Fruit fly (Drosophila melanogaster): Measurements from ENCODE around the gene Drgx.

Drgx gene

dm6 chr2L:3662307-3662795 lies at the start of gene Drgx:
Gene Drgx (plus strand): TSS chr2L:3662745.
- TF ChIP-seq cnc (optimal IDR thresholded peaks at IDR 0.05) (no peak), CG33017 (tag; optimal IDR thresholded peaks at IDR 0.05) (no peak), CG14711 (tag; optimal IDR thresholded peaks at IDR 0.05) (no peak), CG12768 (GFP tag; optimal IDR thresholded peaks at IDR 0.05) (no peak), Mnt (GFP tag; optimal IDR thresholded peaks at IDR 0.05) (no peak), Clk (GFP tag; optimal IDR thresholded peaks at IDR 0.05) (no peak), CG7101 (tag; optimal IDR thresholded peaks at IDR 0.05) (no peak), ovo (GFP tag; optimal IDR thresholded peaks at IDR 0.05) (peak; percentile 46), Crg-1 (GFP tag; optimal IDR thresholded peaks at IDR 0.05) (no peak), pad (GFP tag; optimal IDR thresholded peaks at IDR 0.05) (peak; percentile 97)

DNA sequence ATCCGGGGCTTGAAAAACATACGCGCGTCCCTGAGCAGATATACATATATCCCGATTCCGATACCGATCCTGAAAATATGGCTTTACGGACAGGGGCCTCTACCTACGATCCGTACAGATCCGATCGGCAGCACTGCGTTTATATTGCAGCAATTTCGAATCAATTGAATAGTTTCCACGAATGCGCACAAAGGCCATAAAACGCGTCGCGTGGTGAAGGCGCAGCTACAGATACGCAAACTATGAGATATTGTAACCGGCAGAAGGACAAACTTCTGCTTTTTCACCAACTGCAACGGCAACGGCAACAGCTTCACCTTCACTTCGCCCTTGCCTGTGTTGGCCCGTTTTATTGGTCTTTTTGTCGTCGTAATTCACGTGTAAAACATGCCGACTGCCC lies 47.4 kb upstream of the Drgx start:
- no peak for TF ChIP-seq Hr96 (GFP tag; optimal IDR thresholded peaks at IDR 0.05)
- TF ChIP-seq Crg-1 (GFP tag; optimal IDR thresholded peaks at IDR 0.05): no peak
- TF ChIP-seq CG14711 (tag; optimal IDR thresholded peaks at IDR 0.05): no peak
- no peak for TF ChIP-seq CG12768 (GFP tag; optimal IDR thresholded peaks at IDR 0.05)
- TF ChIP-seq CG11617 (GFP tag; optimal IDR thresholded peaks at IDR 0.05): no peak
- TF ChIP-seq toe (GFP tag; optimal IDR thresholded peaks at IDR 0.05): no peak
- no peak for TF ChIP-seq cic (GFP tag; optimal IDR thresholded peaks at IDR 0.05)
- TF ChIP-seq tj (GFP tag; optimal IDR thresholded peaks at IDR 0.05): no peak
- TF ChIP-seq CG5204 (GFP tag; optimal IDR thresholded peaks at IDR 0.05): no peak
- no peak for TF ChIP-seq Mnt (GFP tag; optimal IDR thresholded peaks at IDR 0.05)
- TF ChIP-seq cnc (optimal IDR thresholded peaks at IDR 0.05): no peak
- TF ChIP-seq Clk (GFP tag; optimal IDR thresholded peaks at IDR 0.05): no peak
- TF ChIP-seq pad (GFP tag; optimal IDR thresholded peaks at IDR 0.05): no peak
- TF ChIP-seq CG7045 (GFP tag; optimal IDR thresholded peaks at IDR 0.05): no peak
- no peak for TF ChIP-seq CG7101 (tag; optimal IDR thresholded peaks at IDR 0.05)

dm6 chr2L:3618818-3619362 lies 43.7 kb upstream of the Drgx start, which contains the start of gene Ugt36A1:
Gene Ugt36A1 (plus strand): TSS chr2L:3619097.
- TF ChIP-seq kay (GFP tag; ENCODE audit: borderline replicate concordance): no peak
- TF ChIP-seq Hr96 (GFP tag; optimal IDR thresholded peaks at IDR 0.05): no peak
- no peak for TF ChIP-seq CG7101 (tag; optimal IDR thresholded peaks at IDR 0.05)
- peak; percentile 88 for TF ChIP-seq cic (GFP tag; optimal IDR thresholded peaks at IDR 0.05)
- no peak for TF ChIP-seq Clk (GFP tag; optimal IDR thresholded peaks at IDR 0.05)
- no peak for TF ChIP-seq CG7045 (GFP tag; optimal IDR thresholded peaks at IDR 0.05)
- no peak for TF ChIP-seq Mnt (GFP tag; optimal IDR thresholded peaks at IDR 0.05)
- TF ChIP-seq tj (GFP tag; optimal IDR thresholded peaks at IDR 0.05): no peak
- no peak for TF ChIP-seq pad (GFP tag; optimal IDR thresholded peaks at IDR 0.05)
- no peak for TF ChIP-seq CG14711 (tag; optimal IDR thresholded peaks at IDR 0.05)
- TF ChIP-seq Crg-1 (GFP tag; optimal IDR thresholded peaks at IDR 0.05): no peak
- no peak for TF ChIP-seq CG1620 (GFP tag; optimal IDR thresholded peaks at IDR 0.05)
- no peak for TF ChIP-seq CG33017 (tag; optimal IDR thresholded peaks at IDR 0.05)
- no peak for TF ChIP-seq ovo (GFP tag; optimal IDR thresholded peaks at IDR 0.05)
- TF ChIP-seq CG5204 (GFP tag; optimal IDR thresholded peaks at IDR 0.05): no peak
- no peak for TF ChIP-seq CG12768 (GFP tag; optimal IDR thresholded peaks at IDR 0.05)
- peak; percentile 20 for TF ChIP-seq bab1 (GFP tag; optimal IDR thresholded peaks at IDR 0.05)
- TF ChIP-seq toe (GFP tag; optimal IDR thresholded peaks at IDR 0.05): no peak
- TF ChIP-seq cnc (optimal IDR thresholded peaks at IDR 0.05): peak in 1 of 2 experiments; percentile 77
- TF ChIP-seq CG11617 (GFP tag; optimal IDR thresholded peaks at IDR 0.05): no peak

- TF ChIP-seq CG7101 (tag; optimal IDR thresholded peaks at IDR 0.05) (no peak), CG1620 (GFP tag; optimal IDR thresholded peaks at IDR 0.05) (no peak), CG5204 (GFP tag; optimal IDR thresholded peaks at IDR 0.05) (no peak)
These were observed 40.9 kb upstream of the Drgx start, which contains the start of gene CG15418 for dm6 chr2L:3621604-3622003. Gene CG15418 (minus strand): TSS chr2L:3621704.

- TF ChIP-seq Hr96 (GFP tag; optimal IDR thresholded peaks at IDR 0.05) (no peak), tj (GFP tag; optimal IDR thresholded peaks at IDR 0.05) (no peak), CG12768 (GFP tag; optimal IDR thresholded peaks at IDR 0.05) (no peak), ovo (GFP tag; optimal IDR thresholded peaks at IDR 0.05) (no peak), CG1620 (GFP tag; optimal IDR thresholded peaks at IDR 0.05) (no peak), CG33017 (tag; optimal IDR thresholded peaks at IDR 0.05) (no peak), Clk (GFP tag; optimal IDR thresholded peaks at IDR 0.05) (no peak), CG14711 (tag; optimal IDR thresholded peaks at IDR 0.05) (no peak), Mnt (GFP tag; optimal IDR thresholded peaks at IDR 0.05) (no peak), CG7045 (GFP tag; optimal IDR thresholded peaks at IDR 0.05) (no peak), cic (GFP tag; optimal IDR thresholded peaks at IDR 0.05) (no peak), pad (GFP tag; optimal IDR thresholded peaks at IDR 0.05) (no peak), CG5204 (GFP tag; optimal IDR thresholded peaks at IDR 0.05) (no peak), CG7101 (tag; optimal IDR thresholded peaks at IDR 0.05) (no peak), Crg-1 (GFP tag; optimal IDR thresholded peaks at IDR 0.05) (no peak)
These were observed 37.8 kb upstream of the Drgx start for dm6 chr2L:3624784-3625183.

- TF ChIP-seq tj (GFP tag; optimal IDR thresholded peaks at IDR 0.05) (no peak), Mnt (GFP tag; optimal IDR thresholded peaks at IDR 0.05) (peak; percentile 79), CG11617 (GFP tag; optimal IDR thresholded peaks at IDR 0.05) (no peak), cic (GFP tag; optimal IDR thresholded peaks at IDR 0.05) (peak; percentile 71), toe (GFP tag; optimal IDR thresholded peaks at IDR 0.05) (no peak), Clk (GFP tag; optimal IDR thresholded peaks at IDR 0.05) (peak; percentile 20), CG1620 (GFP tag; optimal IDR thresholded peaks at IDR 0.05) (peak; percentile 24), bab1 (GFP tag; optimal IDR thresholded peaks at IDR 0.05) (no peak), CG12768 (GFP tag; optimal IDR thresholded peaks at IDR 0.05) (peak; percentile 31), CG33017 (tag; optimal IDR thresholded peaks at IDR 0.05) (peak; percentile 41), kay (GFP tag; ENCODE audit: borderline replicate concordance) (peak; percentile 86), pad (GFP tag; optimal IDR thresholded peaks at IDR 0.05) (peak; percentile 5), Crg-1 (GFP tag; optimal IDR thresholded peaks at IDR 0.05) (peak; percentile 83), CG7101 (tag; optimal IDR thresholded peaks at IDR 0.05) (peak; percentile 33)
These were observed 33.7 kb upstream of the Drgx start for dm6 chr2L:3628819-3629218.
